Fruit fly (Drosophila melanogaster) Kc167 (cell line): ENCODE results near the gene xmas.

Experiments used
- h ChIP-seq: fragments of >200 bp; optimal IDR thresholded peaks from 3 replicates; lab custom pipeline; 2018; ENCODE audit warnings: missing external identifiers
- insv ChIP-seq: fragments of >200 bp; optimal IDR thresholded peaks from 3 replicates; lab custom pipeline; 2018; ENCODE audit warnings: missing external identifiers
- psq ChIP-seq: fragments of >200 bp; optimal IDR thresholded peaks from 2 replicates; lab custom pipeline; 2017; ENCODE audit warnings: missing external identifiers
- ttk ChIP-seq: sonication (Bioruptor generic); optimal IDR thresholded peaks from 2 replicates; lab custom pipeline; 2017; ENCODE audit warnings: missing external identifiers

DNA sequence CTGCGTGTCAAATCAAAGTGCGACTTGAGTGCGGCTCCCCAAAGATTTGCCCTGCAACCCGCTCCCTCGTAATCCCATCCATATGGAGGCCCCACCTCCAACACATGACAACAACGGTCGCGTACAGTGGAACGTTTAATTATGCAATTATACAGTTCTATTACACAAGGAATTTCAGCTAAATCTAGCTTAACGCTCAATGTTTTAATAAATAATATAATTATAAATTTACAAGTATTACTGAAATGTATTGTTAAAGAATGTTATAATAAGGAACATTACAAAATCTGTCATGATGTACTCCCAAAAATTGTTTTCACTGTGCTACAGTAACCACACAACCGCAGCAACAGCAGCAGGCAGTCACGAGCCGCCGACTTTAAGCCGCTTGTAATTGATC is 15.0 kb upstream of the xmas start:
- no peak for TF ChIP-seq psq (lab: Kevin White, UChicago)
- no peak for TF ChIP-seq h
- TF ChIP-seq ttk, result no peak
- no peak for TF ChIP-seq insv (lab: Kevin White, UChicago)
